Worm (Caenorhabditis elegans) whole organism, mixed stage, embryonic: ENCODE results near the gene C05C12.1.

Source experiments
- ham-2 ChIP-seq: fragments of 200-800 bp; sonication (Bioruptor generic); optimal IDR thresholded peaks from 2 replicates; lab custom pipeline; 2018; ENCODE audit warnings: mild to moderate bottlenecking, missing genetic modification characterization, missing compliant biosample characterization
- mab-5 ChIP-seq: fragments of 150-350 bp; optimal IDR thresholded peaks from 2 replicates; lab custom pipeline; 2014; ENCODE audit warnings: missing biosample characterization, missing genetic modification characterization
- mls-2 ChIP-seq: sonication (generic microtip); optimal IDR thresholded peaks from 2 replicates; lab custom pipeline; 2016; ENCODE audit warnings: mild to moderate bottlenecking, missing genetic modification characterization, moderate library complexity, missing compliant biosample characterization
- nhr-12 ChIP-seq: fragments of 150-350 bp; optimal IDR thresholded peaks from 2 replicates; lab custom pipeline; 2014; ENCODE audit warnings: missing biosample characterization, missing genetic modification characterization
- snpc-4 ChIP-seq: fragments of 150-350 bp; optimal IDR thresholded peaks from 2 replicates; lab custom pipeline; 2014; ENCODE audit warnings: missing biosample characterization, missing genetic modification characterization
- ztf-11 ChIP-seq: fragments of 150-350 bp; optimal IDR thresholded peaks from 2 replicates; lab custom pipeline; 2014; ENCODE audit warnings: missing biosample characterization, missing genetic modification characterization

DNA sequence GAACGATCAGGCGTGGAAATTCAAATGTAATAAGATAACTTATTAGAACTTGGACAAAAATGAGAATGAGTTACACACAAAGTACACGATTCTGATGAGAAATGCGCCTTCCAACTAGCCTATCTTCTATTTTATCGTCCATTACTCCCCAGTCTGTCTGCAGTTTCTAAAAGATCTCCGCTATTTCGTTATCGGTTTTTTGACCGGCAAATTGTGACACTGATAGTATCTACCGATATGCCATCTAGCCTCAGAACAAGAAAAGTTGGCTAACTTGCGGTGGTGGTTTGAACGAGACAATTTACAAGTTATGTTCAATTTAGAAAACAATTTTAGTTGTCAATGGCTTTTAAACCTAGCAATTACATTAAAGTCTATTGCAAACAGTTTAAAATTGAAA is 42.2 kb upstream of the C05C12.1 start:
- TF ChIP-seq nhr-12 (tag; lab: Kevin White, UChicago) (no peak), mab-5 (tag; lab: Kevin White, UChicago) (no peak), ham-2 (GFP tag; lab: Kevin White, UChicago) (peak; percentile 84), mls-2 (tag; lab: Kevin White, UChicago) (no peak), snpc-4 (tag; lab: Kevin White, UChicago) (no peak), ztf-11 (tag; lab: Kevin White, UChicago) (no peak)
